Fruit fly (Drosophila melanogaster) whole organism, embryonic: ENCODE data around the gene ich.

Experiments used
- B-H1 ChIP-seq: fragments of 200-800 bp; sonication (Bioruptor generic); IDR thresholded peaks from 3 replicates; pipeline ENCODE4 v1.3.6; 2022; ENCODE audit warnings: missing biosample characterization, missing genetic modification characterization
- B-H2 ChIP-seq: fragments of 200-800 bp; sonication (Bioruptor generic); optimal IDR thresholded peaks from 2 replicates; lab custom pipeline; 2018; ENCODE audit warnings: missing biosample characterization, mild to moderate bottlenecking, missing genetic modification characterization
- Blimp-1 ChIP-seq: fragments of 200-800 bp; sonication (Bioruptor generic); optimal IDR thresholded peaks from 3 replicates; lab custom pipeline; 2018; ENCODE audit warnings: missing biosample characterization, missing genetic modification characterization, mild to moderate bottlenecking, moderate library complexity, missing genetic modification reagents
- BtbVII ChIP-seq: fragments of 200-800 bp; sonication (Bioruptor generic); optimal IDR thresholded peaks from 3 replicates; lab custom pipeline; 2017; ENCODE audit warnings: missing biosample characterization, mild to moderate bottlenecking, missing genetic modification characterization
- Bteb2 ChIP-seq: fragments of 200-800 bp; sonication (Bioruptor generic); optimal IDR thresholded peaks from 2 replicates; lab custom pipeline; 2016; ENCODE audit warnings: missing biosample characterization, missing genetic modification characterization
- CG10147 ChIP-seq: fragments of 200-800 bp; sonication (Bioruptor generic); optimal IDR thresholded peaks from 2 replicates; lab custom pipeline; 2019; ENCODE audit warnings: missing biosample characterization, mild to moderate bottlenecking, missing genetic modification characterization, moderate library complexity
- CG11695 ChIP-seq: fragments of 200-800 bp; sonication (Bioruptor generic); IDR thresholded peaks from 3 replicates; pipeline ENCODE4 v1.3.6; 2022; ENCODE audit warnings: missing biosample characterization, missing genetic modification characterization
- CG12391 ChIP-seq: fragments of 200-800 bp; sonication (Bioruptor generic); optimal IDR thresholded peaks from 3 replicates; lab custom pipeline; 2018; ENCODE audit warnings: missing biosample characterization, mild to moderate bottlenecking, missing genetic modification characterization, moderate library complexity
- CG12942 ChIP-seq: fragments of 200-800 bp; sonication (Bioruptor generic); optimal IDR thresholded peaks from 3 replicates; lab custom pipeline; 2016; ENCODE audit warnings: missing biosample characterization, missing genetic modification characterization
- CG15601 ChIP-seq: fragments of 200-800 bp; sonication (Bioruptor generic); optimal IDR thresholded peaks from 3 replicates; lab custom pipeline; 2019; ENCODE audit warnings: missing biosample characterization, mild to moderate bottlenecking, missing genetic modification characterization, moderate library complexity
- CG15696 ChIP-seq: fragments of 200-800 bp; sonication (Bioruptor generic); optimal IDR thresholded peaks from 2 replicates; lab custom pipeline; 2019; ENCODE audit warnings: missing biosample characterization, mild to moderate bottlenecking, missing genetic modification characterization, moderate library complexity
- CG1647 ChIP-seq: fragments of 200-800 bp; sonication (Bioruptor generic); optimal IDR thresholded peaks from 3 replicates; lab custom pipeline; 2016; ENCODE audit warnings: missing biosample characterization, missing genetic modification characterization
- CG16815 ChIP-seq: fragments of 200-800 bp; sonication (Bioruptor generic); optimal IDR thresholded peaks from 3 replicates; lab custom pipeline; 2017; ENCODE audit warnings: missing biosample characterization, mild to moderate bottlenecking, missing genetic modification characterization
- CG3163 ChIP-seq: fragments of 200-800 bp; sonication (Bioruptor generic); optimal IDR thresholded peaks from 3 replicates; lab custom pipeline; 2016; ENCODE audit warnings: missing biosample characterization, missing genetic modification characterization
- CG34376 ChIP-seq: fragments of 200-800 bp; sonication (Bioruptor generic); optimal IDR thresholded peaks from 2 replicates; lab custom pipeline; 2018; ENCODE audit warnings: missing biosample characterization, mild to moderate bottlenecking, missing genetic modification characterization
- CG3847 ChIP-seq: fragments of 200-800 bp; sonication (Bioruptor generic); IDR thresholded peaks from 2 replicates; pipeline ENCODE4 v1.3.6; 2022; ENCODE audit warnings: missing biosample characterization, missing genetic modification characterization
- CG4328 ChIP-seq: fragments of 200-800 bp; sonication (Bioruptor generic); optimal IDR thresholded peaks from 3 replicates; lab custom pipeline; 2017; ENCODE audit warnings: missing biosample characterization, missing genetic modification reagents, missing genetic modification characterization
- CG4820 ChIP-seq: fragments of 200-800 bp; sonication (Bioruptor generic); optimal IDR thresholded peaks from 3 replicates; lab custom pipeline; 2016; ENCODE audit warnings: missing biosample characterization, missing genetic modification characterization
- CG6791 ChIP-seq: fragments of 200-800 bp; sonication (Bioruptor generic); IDR thresholded peaks from 3 replicates; pipeline ENCODE4 v1.3.6; 2022; ENCODE audit warnings: missing biosample characterization, missing genetic modification characterization; ENCODE audit not compliant: partially characterized antibody
- CG7987 ChIP-seq: fragments of 200-800 bp; sonication (Bioruptor generic); optimal IDR thresholded peaks from 2 replicates; lab custom pipeline; 2018; ENCODE audit warnings: missing biosample characterization, mild to moderate bottlenecking, missing genetic modification characterization, moderate library complexity
- CG8765 ChIP-seq: fragments of 200-800 bp; sonication (Bioruptor generic); IDR thresholded peaks from 2 replicates; pipeline ENCODE4 v1.3.6; 2022; ENCODE audit warnings: missing biosample characterization, missing genetic modification characterization
- Dbx ChIP-seq: fragments of 200-800 bp; sonication (Bioruptor generic); IDR thresholded peaks from 3 replicates; pipeline ENCODE4 v1.3.6; 2022; ENCODE audit warnings: missing biosample characterization, missing genetic modification characterization
- Dref ChIP-seq: fragments of 200-800 bp; sonication (Bioruptor generic); IDR thresholded peaks from 2 replicates; pipeline ENCODE4 v1.3.6; 2022; ENCODE audit warnings: missing biosample characterization, missing genetic modification characterization
- Fer2 ChIP-seq: fragments of 200-800 bp; sonication (Bioruptor generic); optimal IDR thresholded peaks from 2 replicates; lab custom pipeline; 2018; ENCODE audit warnings: missing biosample characterization, mild to moderate bottlenecking, missing genetic modification characterization, moderate library complexity
- Hand ChIP-seq: fragments of 200-800 bp; sonication (Bioruptor generic); optimal IDR thresholded peaks from 2 replicates; lab custom pipeline; 2017; ENCODE audit warnings: mild to moderate bottlenecking, missing biosample characterization, missing genetic modification reagents, missing genetic modification characterization
- Lpt ChIP-seq: fragments of >200 bp; optimal IDR thresholded peaks from 2 replicates; lab custom pipeline; 2018; ENCODE audit warnings: missing biosample characterization, missing genetic modification characterization
- Mrtf ChIP-seq: fragments of 200-800 bp; sonication (Bioruptor generic); IDR thresholded peaks from 3 replicates; pipeline ENCODE4 v1.3.6; 2022; ENCODE audit warnings: missing biosample characterization, missing genetic modification characterization
- NC2β ChIP-seq: fragments of 200-800 bp; sonication (Bioruptor generic); optimal IDR thresholded peaks from 2 replicates; lab custom pipeline; 2016; ENCODE audit warnings: missing biosample characterization, missing genetic modification characterization
- Side ChIP-seq: fragments of 200-800 bp; sonication (Bioruptor generic); optimal IDR thresholded peaks from 2 replicates; lab custom pipeline; 2016; ENCODE audit warnings: missing biosample characterization, missing genetic modification characterization
- Xbp1 ChIP-seq: fragments of 200-800 bp; sonication (Bioruptor generic); optimal IDR thresholded peaks from 3 replicates; lab custom pipeline; 2016; ENCODE audit warnings: missing biosample characterization, mild to moderate bottlenecking, missing genetic modification characterization
- amos ChIP-seq: fragments of 200-800 bp; sonication (Bioruptor generic); IDR thresholded peaks from 2 replicates; pipeline ENCODE4 v1.3.6; 2022; ENCODE audit warnings: missing biosample characterization, missing genetic modification characterization; ENCODE audit not compliant: partially characterized antibody
- bigmax ChIP-seq: fragments of 200-800 bp; sonication (Bioruptor generic); optimal IDR thresholded peaks from 2 replicates; lab custom pipeline; 2018; ENCODE audit warnings: missing biosample characterization, mild to moderate bottlenecking, missing genetic modification characterization
- bowl ChIP-seq: fragments of 200-800 bp; sonication (Bioruptor generic); IDR thresholded peaks from 2 replicates; pipeline ENCODE4 v1.3.6; 2022; ENCODE audit warnings: missing biosample characterization, missing genetic modification characterization
- chinmo ChIP-seq: fragments of 200-800 bp; sonication (Bioruptor generic); IDR thresholded peaks from 4 replicates; pipeline ENCODE4 v1.3.6; 2022; ENCODE audit warnings: missing biosample characterization, missing genetic modification characterization; ENCODE audit not compliant: partially characterized antibody
- crc ChIP-seq: fragments of 200-800 bp; sonication (Bioruptor generic); optimal IDR thresholded peaks from 2 replicates; lab custom pipeline; 2016; ENCODE audit warnings: missing biosample characterization, missing genetic modification characterization
- cwo ChIP-seq: fragments of 200-800 bp; sonication (Bioruptor generic); optimal IDR thresholded peaks from 3 replicates; lab custom pipeline; 2017; ENCODE audit warnings: missing biosample characterization, missing genetic modification characterization, mild to moderate bottlenecking, moderate library complexity, missing genetic modification reagents
- disco-r ChIP-seq: fragments of 200-800 bp; sonication (Bioruptor generic); optimal IDR thresholded peaks from 2 replicates; lab custom pipeline; 2016; ENCODE audit warnings: missing biosample characterization, missing genetic modification characterization
- dmrt99B ChIP-seq: fragments of 200-800 bp; sonication (Bioruptor generic); optimal IDR thresholded peaks from 2 replicates; lab custom pipeline; 2018; ENCODE audit warnings: missing biosample characterization, mild to moderate bottlenecking, missing genetic modification characterization, moderate library complexity
- dysf ChIP-seq: fragments of 200-800 bp; sonication (Bioruptor generic); IDR thresholded peaks from 3 replicates; pipeline ENCODE4 v1.3.6; 2022; ENCODE audit warnings: missing biosample characterization, missing genetic modification characterization
- ems ChIP-seq: fragments of 200-800 bp; sonication (Bioruptor generic); optimal IDR thresholded peaks from 3 replicates; lab custom pipeline; 2016; ENCODE audit warnings: missing biosample characterization, missing genetic modification characterization
- hkb ChIP-seq, 2 experiments: fragments of 200-800 bp in 1 of 2; fragments of >200 bp in 1 of 2; sonication (Bioruptor generic) in 1 of 2; IDR thresholded peaks in 1 of 2; optimal IDR thresholded peaks in 1 of 2; 2 replicates each; pipeline versions ENCODE4 v1.3.6 to Lab custom; 2017 to 2022; ENCODE audit warnings: missing biosample characterization in 1 of 2, missing genetic modification characterization in 1 of 2
- inv ChIP-seq: fragments of 200-800 bp; sonication (Bioruptor generic); IDR thresholded peaks from 2 replicates; pipeline ENCODE4 v1.3.6; 2022; ENCODE audit warnings: missing biosample characterization, missing genetic modification characterization; ENCODE audit not compliant: partially characterized antibody
- kah ChIP-seq: fragments of 200-800 bp; sonication (Bioruptor generic); optimal IDR thresholded peaks from 2 replicates; lab custom pipeline; 2018; ENCODE audit warnings: missing biosample characterization, mild to moderate bottlenecking, missing genetic modification characterization
- mld ChIP-seq: fragments of 200-800 bp; sonication (Bioruptor generic); IDR thresholded peaks from 3 replicates; pipeline ENCODE4 v1.3.6; 2022; ENCODE audit warnings: missing biosample characterization, missing genetic modification characterization; ENCODE audit not compliant: partially characterized antibody
- nerfin-2 ChIP-seq: fragments of 200-800 bp; sonication (Bioruptor generic); IDR thresholded peaks from 2 replicates; pipeline ENCODE4 v1.3.6; 2022; ENCODE audit warnings: missing biosample characterization, missing genetic modification characterization; ENCODE audit not compliant: partially characterized antibody
- schlank ChIP-seq: fragments of 200-800 bp; sonication (Bioruptor generic); optimal IDR thresholded peaks from 2 replicates; lab custom pipeline; 2018; ENCODE audit warnings: missing biosample characterization, mild to moderate bottlenecking, missing genetic modification characterization
- seq ChIP-seq: fragments of 200-800 bp; sonication (Bioruptor generic); IDR thresholded peaks from 2 replicates; pipeline ENCODE4 v1.3.6; 2022; ENCODE audit warnings: missing biosample characterization, missing genetic modification characterization
- sim ChIP-seq: fragments of 200-800 bp; sonication (Bioruptor generic); IDR thresholded peaks from 2 replicates; pipeline ENCODE4 v1.3.6; 2022; ENCODE audit warnings: missing biosample characterization, missing genetic modification characterization
- ssp ChIP-seq: fragments of 200-800 bp; sonication (Bioruptor generic); IDR thresholded peaks from 2 replicates; pipeline ENCODE4 v1.3.6; 2022; ENCODE audit warnings: missing biosample characterization, missing genetic modification characterization
- sug ChIP-seq: fragments of 200-800 bp; optimal IDR thresholded peaks from 2 replicates; lab custom pipeline; 2019; ENCODE audit warnings: missing biosample characterization, mild to moderate bottlenecking, missing genetic modification characterization, moderate library complexity
- vvl ChIP-seq: fragments of 200-800 bp; sonication (Bioruptor generic); IDR thresholded peaks from 2 replicates; pipeline ENCODE4 v1.3.6; 2022; ENCODE audit warnings: missing biosample characterization, missing genetic modification characterization

ich gene

DNA sequence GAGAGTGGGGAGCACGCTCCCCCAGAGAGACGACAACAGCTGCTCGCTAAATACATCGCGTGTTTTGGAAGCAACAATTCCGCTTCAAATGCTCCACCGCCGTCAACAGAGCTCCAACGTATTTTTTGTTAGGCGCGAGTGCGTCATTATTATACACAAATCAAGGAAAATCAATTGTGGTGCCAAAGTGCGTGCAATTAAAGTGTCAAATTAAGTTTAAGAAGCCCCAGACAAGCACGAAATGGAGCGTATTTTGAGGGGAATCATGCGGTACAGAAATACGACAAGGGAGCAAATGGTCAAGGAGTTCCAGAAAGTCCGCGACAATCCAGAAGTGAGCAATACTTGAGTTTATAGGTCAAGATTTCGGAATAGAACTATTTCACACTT is 17.9 kb upstream of the ich start, which contains the start of gene CAHbeta (continued):
- TF ChIP-seq Hand (GFP tag; lab: Kevin White, UChicago): peak; percentile 65
- no peak for TF ChIP-seq CG4820 (GFP tag; lab: Kevin White, UChicago)
- TF ChIP-seq disco-r: no peak
- peak; percentile 7 for TF ChIP-seq CG10147 (GFP tag; lab: Kevin White, UChicago)
- TF ChIP-seq Mrtf (GFP tag; lab: Robert Waterston, UW): no peak
- TF ChIP-seq CG12942 (GFP tag; lab: Kevin White, UChicago): no peak
- TF ChIP-seq CG15601 (tag; lab: Kevin White, UChicago): no peak
- peak; percentile 62 for TF ChIP-seq CG3163 (GFP tag; lab: Kevin White, UChicago)
- TF ChIP-seq chinmo: 0 out of 4 replicates have a peak, but pooled peaks have one; percentile 71
- TF ChIP-seq schlank: no peak
- TF ChIP-seq seq: no peak
- no peak for TF ChIP-seq crc (GFP tag; lab: Kevin White, UChicago)
- no peak for TF ChIP-seq Fer2 (tag; lab: Kevin White, UChicago)
- peak; percentile 61 for TF ChIP-seq sug
- TF ChIP-seq ssp (GFP tag; lab: Robert Waterston, UW): no peak
- no peak for TF ChIP-seq inv (GFP tag; lab: Robert Waterston, UW)
- TF ChIP-seq B-H2 (GFP tag; lab: Kevin White, UChicago): no peak
- TF ChIP-seq vvl (GFP tag; lab: Robert Waterston, UW): no peak; the same call in 1 of the 2 replicates
- no peak for TF ChIP-seq CG11695 (GFP tag; lab: Robert Waterston, UW)
- no peak for TF ChIP-seq CG3847 (GFP tag; lab: Robert Waterston, UW)
- peak; percentile 81 for TF ChIP-seq CG34376
- peak; percentile 66 for TF ChIP-seq CG7987 (GFP tag; lab: Kevin White, UChicago)
- TF ChIP-seq CG1647 (GFP tag; lab: Kevin White, UChicago): no peak
- TF ChIP-seq dysf (GFP tag; lab: Robert Waterston, UW): no peak
- TF ChIP-seq Blimp-1 (GFP tag; lab: Kevin White, UChicago): no peak
- no peak for TF ChIP-seq dmrt99B (tag; lab: Kevin White, UChicago)
- no peak for TF ChIP-seq CG16815 (GFP tag; lab: Kevin White, UChicago)
- peak; percentile 75 for TF ChIP-seq cwo (GFP tag; lab: Kevin White, UChicago)
- no peak for TF ChIP-seq Xbp1 (GFP tag; lab: Kevin White, UChicago)
- no peak for TF ChIP-seq bowl (GFP tag; lab: Robert Waterston, UW)
- TF ChIP-seq Bteb2 (GFP tag; lab: Kevin White, UChicago): no peak
- no peak for TF ChIP-seq mld
- no peak for TF ChIP-seq B-H1 (GFP tag; lab: Robert Waterston, UW)
- TF ChIP-seq Dref (GFP tag; lab: Robert Waterston, UW): no peak
- no peak for TF ChIP-seq CG6791
- TF ChIP-seq ems: no peak
- TF ChIP-seq hkb (optimal IDR thresholded peaks at IDR 0.05; lab: Kevin White, UChicago): no peak
- TF ChIP-seq hkb (GFP tag; IDR thresholded peaks at IDR 0.05; lab: Robert Waterston, UW): peak; percentile 44; the same call in 1 of the 2 replicates
- TF ChIP-seq CG15696: no peak
- no peak for TF ChIP-seq bigmax
- TF ChIP-seq CG8765 (GFP tag; lab: Robert Waterston, UW): no peak
- no peak for TF ChIP-seq sim
- no peak for TF ChIP-seq nerfin-2 (GFP tag; lab: Robert Waterston, UW)
- TF ChIP-seq CG4328 (GFP tag; lab: Kevin White, UChicago): no peak
- peak; percentile 27 for TF ChIP-seq kah (GFP tag; lab: Kevin White, UChicago)
- no peak for TF ChIP-seq Dbx (GFP tag; lab: Robert Waterston, UW)
- no peak for TF ChIP-seq amos (GFP tag; lab: Robert Waterston, UW)
- no peak for TF ChIP-seq NC2β (GFP tag; lab: Kevin White, UChicago)
- TF ChIP-seq CG12391 (tag; lab: Kevin White, UChicago): no peak
- TF ChIP-seq BtbVII: peak; percentile 40
- TF ChIP-seq Lpt (GFP tag; lab: Kevin White, UChicago): no peak
- TF ChIP-seq Side: no peak
